Fruit fly (Drosophila melanogaster) whole organism, embryonic: Measurements from ENCODE around the gene CG5080.

ENCODE experiments used
- Bteb2 ChIP-seq: fragments of 200-800 bp; sonication (Bioruptor generic); optimal IDR thresholded peaks from 2 replicates; lab custom pipeline; 2016; ENCODE audit warnings: missing biosample characterization, missing genetic modification characterization
- CG10543 ChIP-seq: fragments of 200-800 bp; sonication (Bioruptor generic); optimal IDR thresholded peaks from 3 replicates; lab custom pipeline; 2017; ENCODE audit warnings: missing biosample characterization, mild to moderate bottlenecking, missing genetic modification characterization, moderate library complexity
- CG10654 ChIP-seq: fragments of 200-800 bp; sonication (Bioruptor generic); optimal IDR thresholded peaks from 2 replicates; lab custom pipeline; 2016; ENCODE audit warnings: missing biosample characterization, missing genetic modification characterization
- CG11247 ChIP-seq: fragments of 200-800 bp; sonication (Bioruptor generic); IDR thresholded peaks from 2 replicates; pipeline ENCODE4 v1.3.6; 2022; ENCODE audit warnings: missing biosample characterization, missing genetic modification characterization
- CG12299 ChIP-seq: fragments of 200-800 bp; sonication (Bioruptor generic); optimal IDR thresholded peaks from 2 replicates; lab custom pipeline; 2018; ENCODE audit warnings: missing biosample characterization, mild to moderate bottlenecking, missing genetic modification characterization
- CG1233 ChIP-seq: fragments of 200-800 bp; sonication (Bioruptor generic); optimal IDR thresholded peaks from 4 replicates; lab custom pipeline; 2018; ENCODE audit warnings: missing biosample characterization, mild to moderate bottlenecking, missing genetic modification characterization
- CG13624 ChIP-seq: fragments of 200-800 bp; sonication (Bioruptor generic); optimal IDR thresholded peaks from 2 replicates; lab custom pipeline; 2016; ENCODE audit warnings: missing biosample characterization, missing genetic modification characterization
- CG1529 ChIP-seq: fragments of 200-800 bp; sonication (Bioruptor generic); optimal IDR thresholded peaks from 3 replicates; lab custom pipeline; 2018; ENCODE audit warnings: missing biosample characterization, missing genetic modification characterization
- CG17328 ChIP-seq: fragments of 200-800 bp; sonication (Bioruptor generic); IDR thresholded peaks from 2 replicates; pipeline ENCODE4 v1.3.6; 2022; ENCODE audit warnings: missing biosample characterization, missing genetic modification characterization
- CG17829 ChIP-seq: fragments of 200-800 bp; optimal IDR thresholded peaks from 2 replicates; lab custom pipeline; 2019; ENCODE audit warnings: missing biosample characterization, mild to moderate bottlenecking, missing genetic modification characterization, moderate library complexity
- CG2199 ChIP-seq: fragments of 200-800 bp; sonication (Bioruptor generic); IDR thresholded peaks from 3 replicates; pipeline ENCODE4 v1.3.6; 2022; ENCODE audit warnings: missing biosample characterization, missing genetic modification characterization
- CG3065 ChIP-seq: fragments of 200-800 bp; sonication (Bioruptor generic); optimal IDR thresholded peaks from 2 replicates; lab custom pipeline; 2016; ENCODE audit warnings: missing biosample characterization, missing genetic modification characterization
- CG31224 ChIP-seq: fragments of 200-800 bp; sonication (Bioruptor generic); IDR thresholded peaks from 2 replicates; pipeline ENCODE4 v1.3.6; 2022; ENCODE audit warnings: missing biosample characterization, missing genetic modification characterization
- CG33557 ChIP-seq: fragments of 200-800 bp; sonication (Bioruptor generic); optimal IDR thresholded peaks from 2 replicates; lab custom pipeline; 2019; ENCODE audit warnings: missing biosample characterization, mild to moderate bottlenecking, missing genetic modification characterization, moderate library complexity
- CG34376 ChIP-seq: fragments of 200-800 bp; sonication (Bioruptor generic); optimal IDR thresholded peaks from 2 replicates; lab custom pipeline; 2018; ENCODE audit warnings: missing biosample characterization, mild to moderate bottlenecking, missing genetic modification characterization
- CG4360 ChIP-seq: fragments of 200-800 bp; sonication (Bioruptor generic); IDR thresholded peaks from 2 replicates; pipeline ENCODE4 v1.3.6; 2022; ENCODE audit warnings: missing biosample characterization, missing genetic modification characterization
- CG4820 ChIP-seq: fragments of 200-800 bp; sonication (Bioruptor generic); optimal IDR thresholded peaks from 3 replicates; lab custom pipeline; 2016; ENCODE audit warnings: missing biosample characterization, missing genetic modification characterization
- CG7786 ChIP-seq: fragments of 200-800 bp; sonication (Bioruptor generic); optimal IDR thresholded peaks from 2 replicates; lab custom pipeline; 2016; ENCODE audit warnings: missing biosample characterization, missing genetic modification characterization
- CG8944 ChIP-seq: fragments of 200-800 bp; sonication (Bioruptor generic); optimal IDR thresholded peaks from 3 replicates; lab custom pipeline; 2016; ENCODE audit warnings: missing biosample characterization, missing genetic modification characterization
- CG9727 ChIP-seq: fragments of 200-800 bp; sonication (Bioruptor generic); optimal IDR thresholded peaks from 3 replicates; lab custom pipeline; 2017; ENCODE audit warnings: missing biosample characterization, mild to moderate bottlenecking, missing genetic modification characterization
- CTCF ChIP-seq: fragments of 200-800 bp; sonication (Bioruptor generic); optimal IDR thresholded peaks from 2 replicates; lab custom pipeline; 2017; ENCODE audit warnings: missing biosample characterization, mild to moderate bottlenecking, missing genetic modification characterization, moderate library complexity
- GATAe ChIP-seq: fragments of 200-800 bp; sonication (Bioruptor generic); conservative IDR thresholded peaks from 2 replicates; pipeline ENCODE4 v1.3.6; 2022; ENCODE audit warnings: missing biosample characterization, missing genetic modification characterization
- Lpt ChIP-seq: fragments of >200 bp; optimal IDR thresholded peaks from 2 replicates; lab custom pipeline; 2018; ENCODE audit warnings: missing biosample characterization, missing genetic modification characterization
- Mrtf ChIP-seq: fragments of 200-800 bp; sonication (Bioruptor generic); IDR thresholded peaks from 3 replicates; pipeline ENCODE4 v1.3.6; 2022; ENCODE audit warnings: missing biosample characterization, missing genetic modification characterization
- NK7.1 ChIP-seq: fragments of 200-800 bp; sonication (Bioruptor generic); optimal IDR thresholded peaks from 3 replicates; lab custom pipeline; 2016; ENCODE audit warnings: missing biosample characterization, missing genetic modification characterization
- Xrp1 ChIP-seq: fragments of 200-800 bp; sonication (Bioruptor generic); IDR thresholded peaks from 2 replicates; pipeline ENCODE4 v1.3.6; 2022; ENCODE audit warnings: missing biosample characterization, missing genetic modification characterization
- bab2 ChIP-seq: fragments of 200-800 bp; sonication (Bioruptor generic); optimal IDR thresholded peaks from 2 replicates; lab custom pipeline; 2016; ENCODE audit warnings: missing biosample characterization, missing genetic modification characterization
- cas ChIP-seq: fragments of 200-800 bp; sonication (Bioruptor generic); IDR thresholded peaks from 2 replicates; pipeline ENCODE4 v1.3.6; 2022; ENCODE audit warnings: missing biosample characterization, missing genetic modification characterization
- danr ChIP-seq: fragments of 200-800 bp; sonication (Bioruptor generic); IDR thresholded peaks from 2 replicates; pipeline ENCODE4 v1.3.6; 2022; ENCODE audit warnings: missing biosample characterization, missing genetic modification characterization
- dm ChIP-seq: fragments of 200-800 bp; sonication (Bioruptor generic); optimal IDR thresholded peaks from 3 replicates; lab custom pipeline; 2016; ENCODE audit warnings: missing biosample characterization, missing genetic modification characterization
- dmrt11E ChIP-seq: fragments of 200-800 bp; sonication (Bioruptor generic); optimal IDR thresholded peaks from 3 replicates; lab custom pipeline; 2018; ENCODE audit warnings: missing biosample characterization, mild to moderate bottlenecking, missing genetic modification characterization, moderate library complexity
- fd64A ChIP-seq: fragments of 200-800 bp; sonication (Bioruptor generic); optimal IDR thresholded peaks from 3 replicates; lab custom pipeline; 2018; ENCODE audit warnings: missing biosample characterization, mild to moderate bottlenecking, missing genetic modification characterization
- gfzf ChIP-seq: fragments of 200-800 bp; sonication (Bioruptor generic); optimal IDR thresholded peaks from 2 replicates; lab custom pipeline; 2016; ENCODE audit warnings: missing biosample characterization, mild to moderate bottlenecking, missing genetic modification characterization, moderate library complexity
- grn ChIP-seq: fragments of 200-800 bp; sonication (Bioruptor generic); optimal IDR thresholded peaks from 3 replicates; lab custom pipeline; 2017; ENCODE audit warnings: missing biosample characterization, missing genetic modification characterization
- gt ChIP-seq: fragments of 200-800 bp; sonication (Bioruptor generic); IDR thresholded peaks from 2 replicates; pipeline ENCODE4 v1.3.6; 2022; ENCODE audit warnings: missing biosample characterization, missing genetic modification characterization
- h ChIP-seq: fragments of >200 bp; optimal IDR thresholded peaks from 2 replicates; lab custom pipeline; 2017
- ham ChIP-seq: fragments of 200-800 bp; sonication (Bioruptor generic); IDR thresholded peaks from 2 replicates; pipeline ENCODE4 v1.3.6; 2022; ENCODE audit warnings: missing biosample characterization, missing genetic modification characterization
- ind ChIP-seq: fragments of 200-800 bp; sonication (Bioruptor generic); optimal IDR thresholded peaks from 3 replicates; lab custom pipeline; 2016; ENCODE audit warnings: missing biosample characterization, missing genetic modification characterization
- kah ChIP-seq: fragments of 200-800 bp; sonication (Bioruptor generic); optimal IDR thresholded peaks from 2 replicates; lab custom pipeline; 2018; ENCODE audit warnings: missing biosample characterization, mild to moderate bottlenecking, missing genetic modification characterization
- lilli ChIP-seq: fragments of 200-800 bp; sonication (Bioruptor generic); optimal IDR thresholded peaks from 3 replicates; lab custom pipeline; 2016; ENCODE audit warnings: missing biosample characterization, missing genetic modification characterization
- nau ChIP-seq: fragments of 200-800 bp; sonication (Bioruptor generic); optimal IDR thresholded peaks from 3 replicates; lab custom pipeline; 2017; ENCODE audit warnings: missing biosample characterization, mild to moderate bottlenecking, missing genetic modification characterization, missing genetic modification reagents
- nerfin-1 ChIP-seq: fragments of 200-800 bp; sonication (Bioruptor generic); optimal IDR thresholded peaks from 3 replicates; lab custom pipeline; 2019; ENCODE audit warnings: missing biosample characterization, mild to moderate bottlenecking, missing genetic modification characterization, moderate library complexity
- nerfin-2 ChIP-seq: fragments of 200-800 bp; sonication (Bioruptor generic); IDR thresholded peaks from 2 replicates; pipeline ENCODE4 v1.3.6; 2022; ENCODE audit warnings: missing biosample characterization, missing genetic modification characterization; ENCODE audit not compliant: partially characterized antibody
- p53 ChIP-seq: fragments of 200-800 bp; sonication (Bioruptor generic); optimal IDR thresholded peaks from 2 replicates; lab custom pipeline; 2016; ENCODE audit warnings: missing biosample characterization, missing genetic modification characterization
- ranshi ChIP-seq: fragments of 200-800 bp; sonication (Bioruptor generic); IDR thresholded peaks from 2 replicates; pipeline ENCODE4 v1.3.6; 2022; ENCODE audit warnings: missing biosample characterization, missing genetic modification characterization
- salm ChIP-seq: fragments of 200-800 bp; sonication (Bioruptor generic); optimal IDR thresholded peaks from 2 replicates; lab custom pipeline; 2018; ENCODE audit warnings: missing biosample characterization, mild to moderate bottlenecking, missing genetic modification characterization
- stc ChIP-seq: fragments of 200-800 bp; sonication (Bioruptor generic); IDR thresholded peaks from 2 replicates; pipeline ENCODE4 v1.3.6; 2022; ENCODE audit warnings: missing biosample characterization, missing genetic modification characterization
- tap ChIP-seq: fragments of 200-800 bp; optimal IDR thresholded peaks from 3 replicates; lab custom pipeline; 2019; ENCODE audit warnings: missing biosample characterization, mild to moderate bottlenecking, missing genetic modification characterization, moderate library complexity
- twi ChIP-seq: fragments of 200-800 bp; optimal IDR thresholded peaks from 2 replicates; lab custom pipeline; 2019; ENCODE audit warnings: missing biosample characterization, mild to moderate bottlenecking, missing genetic modification characterization, moderate library complexity
- vnd ChIP-seq: fragments of 200-800 bp; sonication (Bioruptor generic); IDR thresholded peaks from 3 replicates; pipeline ENCODE4 v1.3.6; 2022; ENCODE audit warnings: missing biosample characterization, missing genetic modification characterization; ENCODE audit not compliant: partially characterized antibody

CG5080 gene

dm6 chr2L:1144371-1145360 lies 19.0 kb downstream of the CG5080 start (continued):
- TF ChIP-seq fd64A (GFP tag; lab: Kevin White, UChicago): peak; percentile 12
- TF ChIP-seq CG34376 (GFP tag; lab: Kevin White, UChicago): no peak
- no peak for TF ChIP-seq gfzf (GFP tag; lab: Kevin White, UChicago)
- TF ChIP-seq CG1529 (GFP tag; lab: Kevin White, UChicago): peak; percentile 42
- TF ChIP-seq salm (tag; lab: Kevin White, UChicago): peak; percentile 23
- peak; percentile 36 for TF ChIP-seq bab2 (GFP tag; lab: Kevin White, UChicago)
- peak; percentile 49 for TF ChIP-seq ind (GFP tag; lab: Kevin White, UChicago)
- no peak for TF ChIP-seq CG4360 (GFP tag; lab: Robert Waterston, UW)
- 0 out of 2 replicates have a peak, but pooled peaks have one; percentile 9 for TF ChIP-seq gt (GFP tag; lab: Robert Waterston, UW)
- TF ChIP-seq GATAe: no peak
- peak; percentile 17 for TF ChIP-seq NK7.1
- no peak for TF ChIP-seq Lpt (GFP tag; lab: Kevin White, UChicago)
- TF ChIP-seq CG31224 (GFP tag; lab: Robert Waterston, UW): 0 out of 2 replicates have a peak, but pooled peaks have one; percentile 23
- no peak; the same call in 1 of the 2 replicates for TF ChIP-seq CG17328
- no peak for TF ChIP-seq nau (GFP tag; lab: Kevin White, UChicago)
- peak; percentile 35 for TF ChIP-seq CG13624 (GFP tag; lab: Kevin White, UChicago)
- no peak for TF ChIP-seq vnd (GFP tag; lab: Robert Waterston, UW)
- TF ChIP-seq ranshi (GFP tag; lab: Robert Waterston, UW): peak; percentile 45; the same call in 1 of the 2 replicates
- TF ChIP-seq CG4820 (GFP tag; lab: Kevin White, UChicago): peak; percentile 33
- peak; percentile 31; the same call in 1 of the 2 replicates for TF ChIP-seq cas (GFP tag; lab: Robert Waterston, UW)
- peak; percentile 2 for TF ChIP-seq kah (GFP tag; lab: Kevin White, UChicago)
- TF ChIP-seq Xrp1 (GFP tag; lab: Robert Waterston, UW): peak; percentile 63
- no peak for TF ChIP-seq dm (GFP tag; lab: Kevin White, UChicago)
- no peak for TF ChIP-seq CG33557 (GFP tag; lab: Kevin White, UChicago)
- no peak for TF ChIP-seq danr (GFP tag; lab: Robert Waterston, UW)
- TF ChIP-seq CG10543 (GFP tag; lab: Kevin White, UChicago): no peak
- TF ChIP-seq dmrt11E (tag; lab: Kevin White, UChicago): peak; percentile 47
- no peak for TF ChIP-seq CG12299 (tag; lab: Kevin White, UChicago)
- peak; percentile 31 for TF ChIP-seq CG9727
- no peak for TF ChIP-seq p53 (GFP tag; lab: Kevin White, UChicago)
- peak; percentile 23; the same call in 1 of the 2 replicates for TF ChIP-seq stc (GFP tag; lab: Robert Waterston, UW)
- TF ChIP-seq CG10654 (GFP tag; lab: Kevin White, UChicago): no peak
- peak; percentile 43 for TF ChIP-seq CG1233 (GFP tag; lab: Kevin White, UChicago)
- no peak for TF ChIP-seq CG2199
- TF ChIP-seq h (lab: Kevin White, UChicago): no peak
- peak; percentile 9 for TF ChIP-seq twi (tag; lab: Kevin White, UChicago)
- TF ChIP-seq CG7786: peak; percentile 30
- TF ChIP-seq CTCF (GFP tag; lab: Kevin White, UChicago): peak; percentile 16
- TF ChIP-seq Bteb2 (GFP tag; lab: Kevin White, UChicago): no peak
- TF ChIP-seq Mrtf (GFP tag; lab: Robert Waterston, UW): peak; percentile 43; the same call in 1 of the 3 replicates
- TF ChIP-seq lilli (GFP tag; lab: Kevin White, UChicago): peak; percentile 64
- peak; percentile 14 for TF ChIP-seq CG8944 (GFP tag; lab: Kevin White, UChicago)
- peak; percentile 11 for TF ChIP-seq nerfin-1 (tag; lab: Kevin White, UChicago)
- TF ChIP-seq CG3065 (GFP tag; lab: Kevin White, UChicago): no peak
- TF ChIP-seq CG11247 (GFP tag; lab: Robert Waterston, UW): no peak
- no peak for TF ChIP-seq nerfin-2 (GFP tag; lab: Robert Waterston, UW)
- no peak for TF ChIP-seq ham (GFP tag; lab: Robert Waterston, UW)
- TF ChIP-seq tap (tag; lab: Kevin White, UChicago): peak; percentile 62
- TF ChIP-seq grn (GFP tag; lab: Kevin White, UChicago): no peak
- TF ChIP-seq CG17829 (tag; lab: Kevin White, UChicago): peak; percentile 57
